Fruit fly (Drosophila melanogaster): ENCODE results near the gene CG43732.
A peak's percentile ranks its signal among the peaks of the same experiment; 100 is the strongest.

The CG43732 gene

DNA sequence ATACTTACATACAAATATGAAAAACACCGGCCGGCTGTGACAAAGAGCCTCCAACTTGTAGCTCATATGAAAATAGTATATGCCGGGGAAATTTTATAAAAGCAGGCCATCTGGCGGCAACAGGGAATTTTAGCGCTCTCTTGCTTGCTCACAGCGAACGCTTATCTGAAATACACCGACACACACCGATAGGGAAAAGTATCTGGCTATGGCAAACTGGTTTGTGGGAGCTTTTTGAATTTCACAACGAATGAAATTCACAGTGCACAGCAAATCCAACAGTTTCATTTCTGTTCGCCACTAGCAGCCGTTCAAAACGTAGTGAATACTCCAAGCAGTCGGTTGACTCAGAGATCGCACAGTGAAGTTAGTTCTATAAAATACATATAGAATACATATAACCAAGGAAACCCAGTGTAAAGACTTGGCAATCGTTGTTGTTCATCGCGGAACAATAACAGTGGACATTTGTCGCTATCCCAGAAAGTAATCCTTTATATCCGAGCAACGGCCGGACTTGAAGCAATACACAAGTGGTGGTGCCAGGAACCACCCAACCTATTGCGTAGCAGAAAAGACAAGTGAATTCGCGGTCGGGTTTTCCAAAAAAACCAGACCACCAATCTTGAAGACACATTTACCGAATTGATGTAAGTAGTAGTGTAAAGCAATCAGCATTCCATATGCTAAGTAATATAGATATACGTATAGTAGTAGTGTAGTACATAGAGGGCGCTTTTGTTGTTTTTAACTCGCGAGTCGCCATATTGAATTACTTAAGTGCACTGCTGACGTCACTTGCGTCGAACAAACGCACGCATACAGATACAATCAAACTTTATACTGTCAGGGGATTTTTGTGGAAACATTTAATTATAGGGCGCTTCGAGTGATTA lies 31.8 kb upstream of the CG43732 start (continued):
- TF ChIP-seq grau (tag; optimal IDR thresholded peaks at IDR 0.05) (peak; percentile 28), wek (GFP tag; optimal IDR thresholded peaks at IDR 0.05) (no peak), HmgZ (tag; optimal IDR thresholded peaks at IDR 0.05) (peak; percentile 53), Awh (GFP tag; IDR thresholded peaks at IDR 0.05) (no peak), caup (GFP tag; optimal IDR thresholded peaks at IDR 0.05; ENCODE audit: severe bottlenecking) (peak; percentile 71), CG6854 (GFP tag; optimal IDR thresholded peaks at IDR 0.05) (peak; percentile 46), otp (GFP tag; IDR thresholded peaks at IDR 0.05) (0 out of 3 replicates have a peak, but pooled peaks have one; percentile 7), lab (GFP tag; optimal IDR thresholded peaks at IDR 0.05) (peak; percentile 31), Xrp1 (GFP tag; IDR thresholded peaks at IDR 0.05) (peak; percentile 96), CG2678 (tag; optimal IDR thresholded peaks at IDR 0.05) (peak; percentile 11), trh (GFP tag; optimal IDR thresholded peaks at IDR 0.05) (no peak), CG7357 (GFP tag; IDR thresholded peaks at IDR 0.05) (no peak), ranshi (GFP tag; IDR thresholded peaks at IDR 0.05) (peak; percentile 17; the same call in 1 of the 2 replicates), Rfx (GFP tag; IDR thresholded peaks at IDR 0.05) (peak; percentile 19; the same call in 1 of the 2 replicates), cwo (GFP tag; optimal IDR thresholded peaks at IDR 0.05) (peak; percentile 38), HLH3B (GFP tag; IDR thresholded peaks at IDR 0.05) (peak; percentile 7; the same call in 1 of the 2 replicates), Asciz (GFP tag; optimal IDR thresholded peaks at IDR 0.05) (no peak), bbx (GFP tag; IDR thresholded peaks at IDR 0.05; ENCODE audit: partially characterized antibody) (peak; percentile 60; the same call in 1 of the 2 replicates), CG12659 (GFP tag; optimal IDR thresholded peaks at IDR 0.05) (peak; percentile 9), CG32532 (GFP tag; IDR thresholded peaks at IDR 0.05) (peak; percentile 39; the same call in 1 of the 2 replicates), CG17802 (tag; optimal IDR thresholded peaks at IDR 0.05) (no peak), fu2 (GFP tag; optimal IDR thresholded peaks at IDR 0.05) (no peak), CG30020 (tag; optimal IDR thresholded peaks at IDR 0.05) (no peak)

DNA sequence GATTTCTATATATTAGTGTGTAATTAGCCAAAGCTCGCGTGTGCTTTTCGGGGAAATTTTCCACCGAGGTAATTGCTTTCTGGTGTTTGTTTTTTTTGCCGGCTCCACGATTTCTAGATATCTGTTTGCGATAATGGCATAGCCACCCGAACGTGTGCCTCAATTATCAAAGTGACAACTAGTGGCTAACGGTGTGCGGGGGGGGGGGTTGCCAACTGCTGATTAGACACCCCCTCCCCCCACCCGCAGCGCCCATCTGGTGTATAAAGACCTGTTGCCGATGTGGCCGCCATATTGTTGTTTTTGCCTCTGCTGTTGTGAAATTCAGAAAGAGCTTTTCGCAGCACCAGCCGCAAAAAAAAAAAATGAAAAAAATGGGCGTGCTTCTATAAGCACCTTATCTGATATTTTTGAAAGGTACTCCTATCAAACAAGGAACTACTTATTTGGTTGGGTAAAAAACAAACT lies 31.1 kb upstream of the CG43732 start:
- TF ChIP-seq CG17568 (GFP tag; optimal IDR thresholded peaks at IDR 0.05) (no peak), crol (GFP tag; IDR thresholded peaks at IDR 0.05) (peak; percentile 98), cg (GFP tag; optimal IDR thresholded peaks at IDR 0.05) (peak; percentile 52), CG32767 (GFP tag; IDR thresholded peaks at IDR 0.05) (peak; percentile 10; the same call in 1 of the 2 replicates), Optix (GFP tag; IDR thresholded peaks at IDR 0.05) (no peak), CG7556 (GFP tag; optimal IDR thresholded peaks at IDR 0.05) (peak; percentile 4), CG18599 (GFP tag; optimal IDR thresholded peaks at IDR 0.05) (peak; percentile 61), Deaf1 (tag; optimal IDR thresholded peaks at IDR 0.05) (peak; percentile 46), lilli (GFP tag; optimal IDR thresholded peaks at IDR 0.05) (peak; percentile 28), zfh2 (GFP tag; optimal IDR thresholded peaks at IDR 0.05) (peak; percentile 22), seq (GFP tag; IDR thresholded peaks at IDR 0.05) (no peak), da (GFP tag; optimal IDR thresholded peaks at IDR 0.05) (peak; percentile 63), Vsx1 (GFP tag; optimal IDR thresholded peaks at IDR 0.05) (peak; percentile 96), salm (tag; optimal IDR thresholded peaks at IDR 0.05) (no peak), Meics (GFP tag; optimal IDR thresholded peaks at IDR 0.05) (no peak), CG10979 (tag; optimal IDR thresholded peaks at IDR 0.05) (no peak), Awh (GFP tag; IDR thresholded peaks at IDR 0.05) (peak; percentile 62; the same call in 1 of the 2 replicates), abd-A (tag; optimal IDR thresholded peaks at IDR 0.05) (peak; percentile 85), CG10209 (GFP tag; optimal IDR thresholded peaks at IDR 0.05) (no peak), Hr78 (GFP tag; optimal IDR thresholded peaks at IDR 0.05) (no peak), CG6765 (GFP tag; optimal IDR thresholded peaks at IDR 0.05) (no peak), sug (tag; optimal IDR thresholded peaks at IDR 0.05) (peak; percentile 95), caup (GFP tag; optimal IDR thresholded peaks at IDR 0.05; ENCODE audit: severe bottlenecking) (peak; percentile 49), gem (tag; optimal IDR thresholded peaks at IDR 0.05) (no peak), Poxn (GFP tag; IDR thresholded peaks at IDR 0.05) (no peak), HmgZ (tag; optimal IDR thresholded peaks at IDR 0.05) (peak; percentile 77), Hmr (GFP tag; optimal IDR thresholded peaks at IDR 0.05) (peak; percentile 52)
